Comparison of ENCODE assay signal across 6 worm cellular contexts in the genomic region with DNA sequence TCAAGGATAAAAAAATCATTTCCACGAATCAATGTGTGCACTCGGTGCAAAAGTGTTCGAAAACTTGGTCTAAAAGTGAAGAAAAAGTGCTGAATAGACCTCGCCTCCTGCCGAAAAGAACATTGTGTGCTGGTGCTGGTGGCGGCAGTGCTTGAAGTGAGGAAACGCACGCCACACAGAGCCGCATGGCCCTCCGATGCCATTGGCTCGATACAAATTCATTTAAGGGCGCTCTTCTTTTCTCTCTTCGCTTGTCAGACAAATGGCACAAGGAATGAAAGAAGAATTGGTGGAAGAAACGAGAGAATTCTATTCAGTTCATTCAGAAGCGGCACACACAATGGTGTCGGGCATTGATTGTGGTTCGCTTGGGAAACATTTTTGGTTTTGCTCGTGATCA.
TF ChIP-seq lines count a peak whose summit lies in the region.

No protein-coding gene starts in this region.

TF ChIP-seq in whole organism, L1 larva, 84 proteins besides CTCF, POLR2A, EP300 and RAD21 (continues in another document):
- TF ChIP-seq fos-1 (tag; optimal IDR thresholded peaks at IDR 0.05; lab: Kevin White, UChicago) (no peak), snu-23 (GFP tag; optimal IDR thresholded peaks at IDR 0.05; lab: Kevin White, UChicago) (no peak), xbp-1 (tag; optimal IDR thresholded peaks at IDR 0.05; lab: Kevin White, UChicago) (no peak), blmp-1 (tag; optimal IDR thresholded peaks at IDR 0.05; lab: Kevin White, UChicago) (no peak), lin-14 (GFP tag; optimal IDR thresholded peaks at IDR 0.05; lab: Kevin White, UChicago) (peak; percentile 63), nhr-11 (tag; optimal IDR thresholded peaks at IDR 0.05; lab: Kevin White, UChicago) (no peak), ces-1 (GFP tag; optimal IDR thresholded peaks at IDR 0.05; lab: Kevin White, UChicago) (peak; percentile 5), ceh-82 (tag; optimal IDR thresholded peaks at IDR 0.05; lab: Kevin White, UChicago) (peak in 1 of 3 experiments; percentile 20), C16A3.4 (tag; optimal IDR thresholded peaks at IDR 0.05; lab: Kevin White, UChicago) (no peak), mep-1 (tag; optimal IDR thresholded peaks at IDR 0.05; lab: Kevin White, UChicago) (no peak), nhr-85 (tag; lab: Kevin White, UChicago) (no peak), isw-1 (GFP tag; IDR thresholded peaks at IDR 0.05; lab: Robert Waterston, UW) (no peak), ceh-90 (tag; optimal IDR thresholded peaks at IDR 0.05; lab: Kevin White, UChicago) (no peak), sox-4 (tag; optimal IDR thresholded peaks at IDR 0.05; lab: Kevin White, UChicago) (no peak), ama-1 (optimal IDR thresholded peaks at IDR 0.05; lab: Kevin White, UChicago) (no peak), lin-39 (tag; optimal IDR thresholded peaks at IDR 0.05; lab: Kevin White, UChicago) (no peak)

TF ChIP-seq in whole organism, L3 larva, 47 proteins besides CTCF, POLR2A, EP300 and RAD21:
- TF ChIP-seq nfya-1 (tag; optimal IDR thresholded peaks at IDR 0.05; lab: Kevin White, UChicago; ENCODE audit: insufficient read depth), result peak; percentile 48
- no peak for TF ChIP-seq fkh-2 (tag; optimal IDR thresholded peaks at IDR 0.05; lab: Kevin White, UChicago)
- TF ChIP-seq nhr-12 (tag; optimal IDR thresholded peaks at IDR 0.05; lab: Kevin White, UChicago), result no peak
- TF ChIP-seq fos-1 (tag; optimal IDR thresholded peaks at IDR 0.05; lab: Kevin White, UChicago), result no peak
- TF ChIP-seq mdl-1 (tag; optimal IDR thresholded peaks at IDR 0.05; lab: Kevin White, UChicago), result no peak
- TF ChIP-seq ceh-82 (tag; optimal IDR thresholded peaks at IDR 0.05; lab: Kevin White, UChicago), result no peak
- peak; percentile 16 for TF ChIP-seq hmg-11 (tag; optimal IDR thresholded peaks at IDR 0.05; lab: Kevin White, UChicago)

TF ChIP-seq in whole organism, L4 larva, 104 proteins besides CTCF, POLR2A, EP300 and RAD21:
- TF ChIP-seq ztf-7 (tag; optimal IDR thresholded peaks at IDR 0.05; lab: Kevin White, UChicago) (no peak), mdt-29 (GFP tag; IDR thresholded peaks at IDR 0.05; lab: Robert Waterston, UW) (no peak), lsy-2 (tag; optimal IDR thresholded peaks at IDR 0.05; lab: Kevin White, UChicago) (peak in 1 of 2 experiments; percentile 19), rbr-2 (tag; optimal IDR thresholded peaks at IDR 0.05; lab: Kevin White, UChicago) (peak; percentile 10), madf-9 (GFP tag; conservative IDR thresholded peaks at IDR 0.05; lab: Robert Waterston, UW) (0 out of 2 replicates have a peak, but pooled peaks have one; percentile 28), nhr-48 (tag; optimal IDR thresholded peaks at IDR 0.05; lab: Kevin White, UChicago) (peak; percentile 12), duxl-1 (tag; optimal IDR thresholded peaks at IDR 0.05; lab: Kevin White, UChicago; ENCODE audit: poor library complexity) (peak; percentile 7), egl-43 (GFP tag; IDR thresholded peaks at IDR 0.05; lab: Robert Waterston, UW) (0 out of 2 replicates have a peak, but pooled peaks have one; percentile 38), php-3 (GFP tag; IDR thresholded peaks at IDR 0.05; lab: Robert Waterston, UW) (no peak)

TF ChIP-seq in whole organism, late embryonic, 69 proteins besides CTCF, POLR2A, EP300 and RAD21:
- TF ChIP-seq dve-1 (tag; optimal IDR thresholded peaks at IDR 0.05; lab: Kevin White, UChicago), result no peak
- TF ChIP-seq hlh-6 (tag; optimal IDR thresholded peaks at IDR 0.05; lab: Kevin White, UChicago), result no peak
- no peak for TF ChIP-seq pax-1 (tag; optimal IDR thresholded peaks at IDR 0.05; lab: Kevin White, UChicago)
- TF ChIP-seq elt-4 (tag; optimal IDR thresholded peaks at IDR 0.05; lab: Kevin White, UChicago), result no peak
- TF ChIP-seq syd-9 (tag; optimal IDR thresholded peaks at IDR 0.05; lab: Kevin White, UChicago), result no peak
- peak; percentile 82 for TF ChIP-seq unc-42 (tag; optimal IDR thresholded peaks at IDR 0.05; lab: Kevin White, UChicago)
- TF ChIP-seq che-1 (tag; optimal IDR thresholded peaks at IDR 0.05; lab: Kevin White, UChicago), result no peak
- no peak for TF ChIP-seq ceh-9 (tag; optimal IDR thresholded peaks at IDR 0.05; lab: Kevin White, UChicago)
- no peak for TF ChIP-seq ztf-16 (tag; optimal IDR thresholded peaks at IDR 0.05; lab: Kevin White, UChicago)
- no peak for TF ChIP-seq ceh-6 (GFP tag; optimal IDR thresholded peaks at IDR 0.05; lab: Kevin White, UChicago)
- no peak for TF ChIP-seq ceh-24 (tag; optimal IDR thresholded peaks at IDR 0.05; lab: Kevin White, UChicago)
- no peak for TF ChIP-seq ceh-22 (tag; optimal IDR thresholded peaks at IDR 0.05; lab: Kevin White, UChicago)
- peak; percentile 35 for TF ChIP-seq nfya-1 (tag; optimal IDR thresholded peaks at IDR 0.05; lab: Kevin White, UChicago)
- TF ChIP-seq ceh-30 (tag; optimal IDR thresholded peaks at IDR 0.05; lab: Kevin White, UChicago), result no peak
- no peak for TF ChIP-seq sox-2 (GFP tag; IDR thresholded peaks at IDR 0.05; lab: Robert Waterston, UW)
- TF ChIP-seq hlh-30 (tag; optimal IDR thresholded peaks at IDR 0.05; lab: Kevin White, UChicago; ENCODE audit: insufficient read depth), result no peak

TF ChIP-seq in whole organism, mixed stage, embryonic, 35 proteins besides CTCF, POLR2A, EP300 and RAD21:
- no peak for TF ChIP-seq hlh-1 (tag; optimal IDR thresholded peaks at IDR 0.05; lab: Kevin White, UChicago)
- TF ChIP-seq ces-1 (GFP tag; optimal IDR thresholded peaks at IDR 0.05; lab: Kevin White, UChicago), result peak; percentile 93

TF ChIP-seq in whole organism, young adult, 124 proteins besides CTCF, POLR2A, EP300 and RAD21:
- TF ChIP-seq dox-1 (GFP tag; IDR thresholded peaks at IDR 0.05; lab: Robert Waterston, UW), result no peak
- TF ChIP-seq F57A8.1 (GFP tag; optimal IDR thresholded peaks at IDR 0.05; lab: Kevin White, UChicago), result no peak
- TF ChIP-seq ama-1 (optimal IDR thresholded peaks at IDR 0.05; lab: Kevin White, UChicago), result no peak
- no peak for TF ChIP-seq ama-1 (GFP tag; optimal IDR thresholded peaks at IDR 0.05; lab: Kevin White, UChicago)
- TF ChIP-seq egl-18 (GFP tag; IDR thresholded peaks at IDR 0.05; lab: Robert Waterston, UW), result no peak
- no peak for TF ChIP-seq Y56A3A.18 (GFP tag; IDR thresholded peaks at IDR 0.05; lab: Robert Waterston, UW)
- TF ChIP-seq ekl-4 (GFP tag; IDR thresholded peaks at IDR 0.05; lab: Robert Waterston, UW), result no peak
- 0 out of 2 replicates have a peak, but pooled peaks have one; percentile 23 for TF ChIP-seq zfh-2 (GFP tag; conservative IDR thresholded peaks at IDR 0.05; lab: Robert Waterston, UW)
- peak; percentile 29 for TF ChIP-seq him-1 (tag; optimal IDR thresholded peaks at IDR 0.05; lab: Kevin White, UChicago)
- TF ChIP-seq hmg-20 (GFP tag; IDR thresholded peaks at IDR 0.05; lab: Robert Waterston, UW), result peak; percentile 33; the same call in 1 of the 2 replicates
- TF ChIP-seq K12H6.12 (tag; optimal IDR thresholded peaks at IDR 0.05; lab: Kevin White, UChicago), result no peak
- no peak for TF ChIP-seq ztf-26 (tag; optimal IDR thresholded peaks at IDR 0.05; lab: Kevin White, UChicago)
- TF ChIP-seq attf-5 (GFP tag; optimal IDR thresholded peaks at IDR 0.05; lab: Kevin White, UChicago), result no peak
- 0 out of 2 replicates have a peak, but pooled peaks have one; percentile 17 for TF ChIP-seq mcd-1 (GFP tag; IDR thresholded peaks at IDR 0.05; lab: Robert Waterston, UW)
- TF ChIP-seq chd-7 (tag; optimal IDR thresholded peaks at IDR 0.05; lab: Kevin White, UChicago), result peak; percentile 34
- TF ChIP-seq pbrm-1 (GFP tag; IDR thresholded peaks at IDR 0.05; lab: Robert Waterston, UW), result 0 out of 2 replicates have a peak, but pooled peaks have one; percentile 26
- no peak for TF ChIP-seq xnd-1 (tag; optimal IDR thresholded peaks at IDR 0.05; lab: Kevin White, UChicago)
